Worm (Caenorhabditis elegans): ENCODE measurements around the gene algn-6.
A peak's percentile ranks its signal among the peaks of the same experiment; 100 is the strongest.

ce11 chrII:8071012-8071625 is 31.5 kb downstream of the algn-6 start:
- no peak for TF ChIP-seq unc-39 (tag; optimal IDR thresholded peaks at IDR 0.05)
- no peak for TF ChIP-seq ceh-9 (tag; optimal IDR thresholded peaks at IDR 0.05)
- no peak for TF ChIP-seq nhr-77 (tag; optimal IDR thresholded peaks at IDR 0.05)
- no peak for TF ChIP-seq aly-2 (tag; optimal IDR thresholded peaks at IDR 0.05)
- no peak for TF ChIP-seq ama-1 (optimal IDR thresholded peaks at IDR 0.05)
- no peak for TF ChIP-seq lin-39 (tag; optimal IDR thresholded peaks at IDR 0.05)
- TF ChIP-seq nhr-23 (tag; optimal IDR thresholded peaks at IDR 0.05): peak; percentile 7
- no peak for TF ChIP-seq fos-1 (tag; optimal IDR thresholded peaks at IDR 0.05)
- TF ChIP-seq elt-2 (tag; optimal IDR thresholded peaks at IDR 0.05): peak; percentile 72
- TF ChIP-seq snpc-4 (tag; optimal IDR thresholded peaks at IDR 0.05): no peak
- TF ChIP-seq egl-5 (tag; optimal IDR thresholded peaks at IDR 0.05): no peak

Data from whole organism, L3 larva.